Worm (Caenorhabditis elegans) whole organism, L1 larva: Measurements from ENCODE around the gene str-64.

Experiments
- elt-2 ChIP-seq: sonication (generic microtip); optimal IDR thresholded peaks from 2 replicates; lab custom pipeline; 2016; ENCODE audit warnings: missing genetic modification characterization, mild to moderate bottlenecking, inconsistent platforms, missing compliant biosample characterization, missing genetic modification reagents
- nhr-12 ChIP-seq: sonication (generic microtip); optimal IDR thresholded peaks from 2 replicates; lab custom pipeline; 2017; ENCODE audit warnings: missing biosample characterization, missing genetic modification characterization
- nhr-85 ChIP-seq: sonication (generic microtip); peaks from one replicate; lab custom pipeline; 2016; ENCODE audit warnings: missing genetic modification characterization, inconsistent platforms, missing compliant biosample characterization
- ztf-11 ChIP-seq, 2 experiments: sonication (generic microtip); optimal IDR thresholded peaks; 2 replicates each; lab custom pipeline; 2016 to 2017; ENCODE audit warnings: missing genetic modification characterization in 2 of 2, missing biosample characterization in 1 of 2, missing compliant biosample characterization in 1 of 2

DNA sequence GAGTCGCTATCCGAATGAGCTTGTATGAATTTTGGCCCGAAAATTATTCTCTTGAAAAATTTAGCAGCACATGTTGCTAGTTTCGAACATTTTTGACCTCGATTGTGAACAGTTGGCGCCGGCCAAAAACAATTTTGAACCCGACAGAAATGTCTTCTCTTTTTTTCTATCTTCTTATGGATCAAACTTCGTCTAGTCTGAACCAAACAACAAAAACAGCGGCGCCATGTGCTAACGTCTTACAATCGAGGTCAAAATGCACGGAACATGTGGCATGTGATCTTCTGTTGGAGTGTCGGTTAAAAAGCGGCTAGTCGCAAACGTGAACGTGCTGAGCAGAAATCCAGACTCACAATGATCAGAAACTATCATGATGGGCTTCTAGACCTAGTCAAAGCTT lies 6.9 kb upstream of the str-64 start:
- no peak for TF ChIP-seq nhr-85 (tag; lab: Kevin White, UChicago)
- TF ChIP-seq elt-2 (tag; lab: Kevin White, UChicago), result no peak
- no peak for TF ChIP-seq nhr-12 (tag; lab: Kevin White, UChicago)
- TF ChIP-seq ztf-11 (tag; optimal IDR thresholded peaks at IDR 0.05; lab: Kevin White, UChicago), result no peak
